Worm (Caenorhabditis elegans) whole organism, L2 larva: ENCODE data around the gene srz-62.

ENCODE experiments used
- C34F6.9 ChIP-seq: fragments of 150-350 bp; optimal IDR thresholded peaks from 2 replicates; lab custom pipeline; 2014; ENCODE audit warnings: missing biosample characterization, missing genetic modification characterization
- F13H6.1 ChIP-seq: sonication (generic microtip); optimal IDR thresholded peaks from 2 replicates; lab custom pipeline; 2016; ENCODE audit warnings: missing genetic modification characterization, missing compliant biosample characterization
- R02D3.7 ChIP-seq: fragments of 150-350 bp; optimal IDR thresholded peaks from 2 replicates; lab custom pipeline; 2014; ENCODE audit warnings: missing biosample characterization, missing genetic modification characterization
- Y55F3AM.14 ChIP-seq: fragments of 200-800 bp; sonication (Bioruptor generic); optimal IDR thresholded peaks from 2 replicates; lab custom pipeline; 2018; ENCODE audit warnings: mild to moderate bottlenecking, missing genetic modification characterization, missing compliant biosample characterization
- ZK546.5 ChIP-seq: sonication (generic microtip); optimal IDR thresholded peaks from 2 replicates; lab custom pipeline; 2017; ENCODE audit warnings: missing biosample characterization, missing genetic modification characterization
- alr-1 ChIP-seq: fragments of 150-350 bp; optimal IDR thresholded peaks from 2 replicates; lab custom pipeline; 2014; ENCODE audit warnings: missing biosample characterization, missing genetic modification characterization
- ama-1 ChIP-seq: fragments of 150-350 bp; optimal IDR thresholded peaks from 2 replicates; lab custom pipeline; 2018; ENCODE audit warnings: inconsistent platforms
- blmp-1 ChIP-seq: sonication (generic microtip); optimal IDR thresholded peaks from 2 replicates; lab custom pipeline; 2017; ENCODE audit warnings: missing genetic modification characterization, mild to moderate bottlenecking, missing compliant biosample characterization, antibody characterized with exemption, moderate library complexity; ENCODE audit not compliant: insufficient read depth
- crh-2 ChIP-seq: sonication (generic microtip); optimal IDR thresholded peaks from 2 replicates; lab custom pipeline; 2017; ENCODE audit warnings: missing biosample characterization, missing genetic modification characterization
- egl-27 ChIP-seq: sonication (generic microtip); optimal IDR thresholded peaks from 3 replicates; lab custom pipeline; 2017; ENCODE audit warnings: missing biosample characterization, missing genetic modification reagents, missing genetic modification characterization
- elt-1 ChIP-seq: fragments of 150-350 bp; optimal IDR thresholded peaks from 2 replicates; lab custom pipeline; 2014; ENCODE audit warnings: missing biosample characterization, missing genetic modification characterization
- fos-1 ChIP-seq: fragments of 150-350 bp; optimal IDR thresholded peaks from 2 replicates; lab custom pipeline; 2014; ENCODE audit warnings: missing biosample characterization, missing genetic modification characterization
- gmeb-1 ChIP-seq: fragments of 150-350 bp; optimal IDR thresholded peaks from 2 replicates; lab custom pipeline; 2014; ENCODE audit warnings: missing biosample characterization, missing genetic modification characterization
- lin-13 ChIP-seq: fragments of 150-350 bp; optimal IDR thresholded peaks from 2 replicates; lab custom pipeline; 2014; ENCODE audit warnings: missing biosample characterization, missing genetic modification reagents, missing genetic modification characterization
- lin-39 ChIP-seq: fragments of 150-350 bp; optimal IDR thresholded peaks from 2 replicates; lab custom pipeline; 2014; ENCODE audit warnings: missing biosample characterization, missing genetic modification reagents, missing genetic modification characterization
- mab-5 ChIP-seq: fragments of 150-350 bp; optimal IDR thresholded peaks from 2 replicates; lab custom pipeline; 2014; ENCODE audit warnings: missing biosample characterization, missing genetic modification characterization
- mbf-1 ChIP-seq: sonication (generic microtip); optimal IDR thresholded peaks from 2 replicates; lab custom pipeline; 2017; ENCODE audit warnings: missing biosample characterization, missing genetic modification characterization
- mdl-1 ChIP-seq, 2 experiments: fragments of 150-350 bp in 1 of 2; sonication (generic microtip) in 1 of 2; optimal IDR thresholded peaks; 2 replicates each; lab custom pipeline; 2017; ENCODE audit warnings: missing biosample characterization in 2 of 2, missing genetic modification characterization in 2 of 2
- nhr-11 ChIP-seq: fragments of 150-350 bp; optimal IDR thresholded peaks from 2 replicates; lab custom pipeline; 2014; ENCODE audit warnings: missing biosample characterization, missing genetic modification characterization
- nhr-12 ChIP-seq: fragments of 150-350 bp; optimal IDR thresholded peaks from 2 replicates; lab custom pipeline; 2014; ENCODE audit warnings: missing biosample characterization, missing genetic modification characterization
- nhr-21 ChIP-seq: fragments of 150-350 bp; optimal IDR thresholded peaks from 2 replicates; lab custom pipeline; 2014; ENCODE audit warnings: missing biosample characterization, missing genetic modification characterization
- nhr-237 ChIP-seq: fragments of 150-350 bp; optimal IDR thresholded peaks from 2 replicates; lab custom pipeline; 2014; ENCODE audit warnings: missing biosample characterization, missing genetic modification characterization
- nhr-6 ChIP-seq: fragments of 150-350 bp; optimal IDR thresholded peaks from 2 replicates; lab custom pipeline; 2014; ENCODE audit warnings: missing biosample characterization, missing genetic modification characterization
- nhr-77 ChIP-seq: fragments of 150-350 bp; optimal IDR thresholded peaks from 2 replicates; lab custom pipeline; 2014; ENCODE audit warnings: missing biosample characterization, missing genetic modification characterization
- peb-1 ChIP-seq: fragments of 150-350 bp; optimal IDR thresholded peaks from 2 replicates; lab custom pipeline; 2014; ENCODE audit warnings: missing biosample characterization, missing genetic modification characterization
- sem-4 ChIP-seq: fragments of 150-350 bp; optimal IDR thresholded peaks from 2 replicates; lab custom pipeline; 2014; ENCODE audit warnings: missing biosample characterization, missing genetic modification reagents, missing genetic modification characterization
- skn-1 ChIP-seq: sonication (generic microtip); optimal IDR thresholded peaks from 2 replicates; lab custom pipeline; 2017; ENCODE audit warnings: missing biosample characterization, missing genetic modification characterization
- sma-3 ChIP-seq: sonication (generic microtip); optimal IDR thresholded peaks from 2 replicates; lab custom pipeline; 2016; ENCODE audit warnings: missing genetic modification reagents, missing genetic modification characterization, missing compliant biosample characterization
- sma-9 ChIP-seq, 2 experiments: fragments of 150-350 bp in 1 of 2; sonication (generic microtip) in 1 of 2; optimal IDR thresholded peaks; 2 replicates each; lab custom pipeline; 2014 to 2016; ENCODE audit warnings: missing genetic modification characterization in 2 of 2, mild to moderate bottlenecking in 1 of 2, missing biosample characterization in 1 of 2, missing compliant biosample characterization in 1 of 2, missing genetic modification reagents in 1 of 2, moderate library complexity in 1 of 2
- snpc-4 ChIP-seq: fragments of 150-350 bp; optimal IDR thresholded peaks from 2 replicates; lab custom pipeline; 2014; ENCODE audit warnings: missing biosample characterization, missing genetic modification characterization
- unc-55 ChIP-seq: fragments of 150-350 bp; sonication (generic microtip); optimal IDR thresholded peaks from 3 replicates; lab custom pipeline; 2014; ENCODE audit warnings: missing biosample characterization, missing genetic modification reagents, missing genetic modification characterization
- unc-62 ChIP-seq: fragments of 150-350 bp; optimal IDR thresholded peaks from 2 replicates; lab custom pipeline; 2014; ENCODE audit warnings: missing biosample characterization, missing genetic modification reagents, missing genetic modification characterization
- ztf-1 ChIP-seq: fragments of 200-800 bp; sonication (Bioruptor generic); conservative IDR thresholded peaks from 2 replicates; pipeline ENCODE4 v1.3.6; 2022; ENCODE audit warnings: missing genetic modification characterization, missing compliant biosample characterization
- ztf-4 ChIP-seq: fragments of 150-350 bp; optimal IDR thresholded peaks from 2 replicates; lab custom pipeline; 2014; ENCODE audit warnings: missing biosample characterization, missing genetic modification characterization

Gene srz-62

ce11 chrIV:3899719-3900554, at the start of gene srz-62:
TSS of gene srz-62 (plus strand) at chrIV:3900504.
- TF ChIP-seq nhr-21: no peak
- TF ChIP-seq ztf-1 (GFP tag; lab: Robert Waterston, UW): no peak
- TF ChIP-seq F13H6.1: no peak
- TF ChIP-seq gmeb-1: peak; percentile 72
- no peak for TF ChIP-seq nhr-6 (tag; lab: Kevin White, UChicago)
- TF ChIP-seq R02D3.7 (tag; lab: Kevin White, UChicago): no peak
- peak; percentile 92 for TF ChIP-seq egl-27 (tag; lab: Kevin White, UChicago)
- no peak for TF ChIP-seq peb-1
- TF ChIP-seq sma-9 (GFP tag; optimal IDR thresholded peaks at IDR 0.05; lab: Kevin White, UChicago): peak; percentile 49
- no peak for TF ChIP-seq sma-9 (tag; optimal IDR thresholded peaks at IDR 0.05; lab: Kevin White, UChicago)
- TF ChIP-seq crh-2 (tag; lab: Kevin White, UChicago): peak; percentile 48
- TF ChIP-seq mdl-1 (tag; optimal IDR thresholded peaks at IDR 0.05; lab: Kevin White, UChicago): peak in 1 of 2 experiments; percentile 55
- TF ChIP-seq C34F6.9: no peak
- TF ChIP-seq fos-1: peak; percentile 100

DNA sequence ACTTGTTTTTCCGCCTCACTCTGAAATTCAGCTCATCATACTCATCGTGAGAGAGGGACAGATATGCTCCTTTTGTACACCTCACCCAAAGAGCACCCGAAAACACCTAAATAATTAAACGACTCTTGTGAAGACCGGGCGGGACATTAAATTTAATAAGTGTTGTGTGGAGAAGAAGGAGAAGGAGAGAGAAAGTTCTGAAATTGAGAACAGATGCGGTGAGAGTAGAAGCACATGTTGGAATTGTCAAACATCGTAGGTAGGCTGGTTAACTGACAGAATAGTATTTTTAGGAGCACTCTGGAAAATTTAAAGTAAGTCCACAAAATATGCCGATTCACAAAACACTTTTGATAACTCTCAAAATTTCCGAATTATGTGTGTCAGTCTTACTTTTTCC, 46.7 kb upstream of the srz-62 start:
- TF ChIP-seq alr-1 (no peak), elt-1 (no peak), skn-1 (no peak), F13H6.1 (no peak), nhr-12 (no peak), ZK546.5 (tag; lab: Kevin White, UChicago) (no peak), C34F6.9 (no peak), mbf-1 (tag; lab: Kevin White, UChicago) (no peak), mdl-1 (tag; optimal IDR thresholded peaks at IDR 0.05; lab: Kevin White, UChicago) (no peak), nhr-237 (tag; lab: Kevin White, UChicago) (no peak), sma-3 (no peak), ztf-4 (tag; lab: Kevin White, UChicago) (no peak), nhr-6 (tag; lab: Kevin White, UChicago) (no peak), Y55F3AM.14 (GFP tag; lab: Kevin White, UChicago) (no peak), nhr-21 (no peak), unc-62 (no peak), ama-1 (no peak), egl-27 (tag; lab: Kevin White, UChicago) (no peak), sma-9 (GFP tag; optimal IDR thresholded peaks at IDR 0.05; lab: Kevin White, UChicago) (no peak), sma-9 (tag; optimal IDR thresholded peaks at IDR 0.05; lab: Kevin White, UChicago) (no peak), R02D3.7 (tag; lab: Kevin White, UChicago) (no peak)

DNA sequence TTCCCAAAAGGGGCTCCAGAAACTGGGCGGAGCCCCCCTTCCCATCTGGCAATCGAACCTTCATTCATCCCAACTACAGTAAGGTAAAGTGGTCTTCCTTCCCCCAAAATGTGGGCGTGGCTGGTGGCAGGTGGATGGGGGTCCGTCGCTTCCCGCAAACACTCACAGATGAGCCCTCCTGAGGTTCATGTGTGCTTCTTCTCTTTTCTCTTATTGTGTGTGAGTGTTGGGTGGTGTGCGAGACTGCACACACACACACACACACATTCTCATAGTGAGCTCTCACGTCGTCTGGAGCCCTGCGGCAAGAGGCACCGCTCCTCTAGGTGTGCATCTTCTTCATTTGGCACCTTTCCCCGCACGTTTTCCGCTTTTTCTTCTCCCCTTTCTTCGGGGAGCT, 45.7 kb upstream of the srz-62 start:
- peak; percentile 59 for TF ChIP-seq unc-55
- no peak for TF ChIP-seq sma-9 (GFP tag; optimal IDR thresholded peaks at IDR 0.05; lab: Kevin White, UChicago)
- TF ChIP-seq sma-9 (tag; optimal IDR thresholded peaks at IDR 0.05; lab: Kevin White, UChicago): no peak

DNA sequence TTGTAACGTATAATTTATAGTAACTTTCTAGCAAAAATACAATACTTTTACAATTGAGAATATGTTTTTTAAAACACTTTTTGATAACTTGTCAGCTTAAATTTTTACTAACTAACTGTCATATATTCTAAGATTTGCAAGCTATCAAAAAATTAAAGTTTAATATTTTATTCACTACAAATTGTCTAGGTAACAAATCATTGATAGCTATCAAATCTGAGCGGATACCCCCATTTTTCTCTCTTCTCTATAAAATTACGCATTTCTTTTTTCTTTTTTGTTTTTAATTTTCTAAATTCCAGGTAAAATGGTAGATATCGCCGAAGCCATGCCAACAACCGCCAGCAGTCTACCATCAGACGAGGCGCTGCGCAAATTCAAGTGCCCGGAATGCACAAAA, 44.8 kb upstream of the srz-62 start, which contains the start of gene zag-1:
Gene zag-1, plus strand, starts transcription at position 301 of the 400 bp plus-strand sequence.
- no peak for TF ChIP-seq elt-1
- no peak for TF ChIP-seq nhr-12
- no peak for TF ChIP-seq Y55F3AM.14 (GFP tag; lab: Kevin White, UChicago)
- TF ChIP-seq snpc-4 (tag; lab: Kevin White, UChicago): no peak
- TF ChIP-seq nhr-11 (tag; lab: Kevin White, UChicago): no peak
- no peak for TF ChIP-seq fos-1
- no peak for TF ChIP-seq mbf-1 (tag; lab: Kevin White, UChicago)
- no peak for TF ChIP-seq gmeb-1
- no peak for TF ChIP-seq skn-1
- no peak for TF ChIP-seq ztf-4 (tag; lab: Kevin White, UChicago)
- TF ChIP-seq peb-1: no peak

- TF ChIP-seq mab-5 (tag; lab: Kevin White, UChicago): peak; percentile 62
- no peak for TF ChIP-seq lin-13 (GFP tag; lab: Kevin White, UChicago)
Measured at ce11 chrIV:3856190-3856589, 44.1 kb upstream of the srz-62 start.

DNA sequence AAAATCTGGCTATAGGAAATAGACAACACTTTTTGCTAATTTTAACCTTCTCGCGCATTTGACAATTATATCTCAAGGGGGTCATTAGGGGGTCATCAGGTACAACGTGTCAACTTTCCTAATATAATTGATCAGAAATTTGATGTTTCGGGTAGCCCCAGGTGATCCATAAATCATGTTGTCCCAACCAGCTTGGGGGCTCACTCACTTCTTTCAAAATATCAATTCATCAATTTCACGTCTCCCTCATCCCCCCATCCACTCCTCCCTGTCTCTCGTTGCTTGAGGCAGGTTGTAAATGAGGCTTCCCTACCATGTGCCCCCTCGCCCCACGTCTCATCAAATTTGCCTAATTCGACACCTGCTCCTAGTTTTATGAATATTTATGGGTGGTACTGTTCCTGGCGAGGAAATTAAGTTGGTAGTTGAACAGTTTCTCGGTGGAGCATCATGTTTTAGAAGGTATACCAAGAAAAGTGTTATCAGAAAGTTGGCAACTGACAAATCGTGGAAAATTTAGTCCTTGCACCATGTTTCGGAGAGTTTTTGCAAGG, 42.2 kb upstream of the srz-62 start:
- no peak for TF ChIP-seq nhr-11 (tag; lab: Kevin White, UChicago)
- TF ChIP-seq crh-2 (tag; lab: Kevin White, UChicago): no peak
- peak; percentile 81 for TF ChIP-seq mab-5 (tag; lab: Kevin White, UChicago)
- TF ChIP-seq sem-4 (tag; lab: Kevin White, UChicago): no peak
- TF ChIP-seq blmp-1 (tag; lab: Kevin White, UChicago): no peak
- TF ChIP-seq lin-39: peak; percentile 49
- no peak for TF ChIP-seq nhr-77 (tag; lab: Kevin White, UChicago)
